Fruit fly (Drosophila melanogaster): ENCODE measurements around the gene gammaTub37C.

DNA sequence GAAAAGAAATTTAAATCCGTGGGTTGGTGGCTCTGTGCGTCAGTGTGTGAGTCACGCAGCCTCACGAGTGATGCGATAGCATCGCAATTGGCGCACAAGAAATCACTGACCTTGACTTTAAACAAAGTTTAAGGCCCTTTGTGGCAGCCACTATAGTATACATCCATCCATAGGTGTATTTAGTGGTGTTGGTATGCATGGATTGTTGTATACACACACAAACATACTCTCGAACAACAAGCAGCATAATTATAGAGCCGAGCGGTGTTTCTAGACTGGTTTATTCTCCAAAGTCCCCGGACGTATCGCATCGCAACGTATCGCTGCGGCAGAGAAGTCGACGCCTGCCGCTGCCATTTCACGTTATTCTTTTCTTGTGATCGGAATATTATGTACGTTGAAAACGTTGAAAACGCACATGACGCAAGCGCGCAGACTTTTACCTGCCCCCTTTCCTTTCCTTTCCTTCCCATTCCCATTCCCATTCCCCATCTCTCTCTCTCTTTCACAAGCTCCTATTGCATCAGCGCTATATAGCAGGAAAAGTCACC lies 28.7 kb downstream of the gammaTub37C start:
- TF ChIP-seq CTCF (optimal IDR thresholded peaks at IDR 0.05) (no peak), CG8478 (optimal IDR thresholded peaks at IDR 0.05) (no peak)

Data from S2 (cell line).